Fruit fly (Drosophila melanogaster) whole organism, embryonic: ENCODE measurements around the gene Polr1C.

Source experiments
- C15 ChIP-seq: fragments of 200-800 bp; sonication (Bioruptor generic); IDR thresholded peaks from 3 replicates; pipeline ENCODE4 v1.3.6; 2022; ENCODE audit warnings: missing biosample characterization, missing genetic modification characterization
- CG10274 ChIP-seq: fragments of 200-800 bp; sonication (Bioruptor generic); optimal IDR thresholded peaks from 3 replicates; lab custom pipeline; 2017; ENCODE audit warnings: missing biosample characterization, mild to moderate bottlenecking, missing genetic modification characterization
- CG11247 ChIP-seq: fragments of 200-800 bp; sonication (Bioruptor generic); IDR thresholded peaks from 2 replicates; pipeline ENCODE4 v1.3.6; 2022; ENCODE audit warnings: missing biosample characterization, missing genetic modification characterization
- CG12391 ChIP-seq: fragments of 200-800 bp; sonication (Bioruptor generic); optimal IDR thresholded peaks from 3 replicates; lab custom pipeline; 2018; ENCODE audit warnings: missing biosample characterization, mild to moderate bottlenecking, missing genetic modification characterization, moderate library complexity
- CG14441 ChIP-seq: fragments of 200-800 bp; sonication (Bioruptor generic); IDR thresholded peaks from 2 replicates; pipeline ENCODE4 v1.3.6; 2022; ENCODE audit warnings: missing biosample characterization, missing genetic modification characterization
- CG1603 ChIP-seq: fragments of 200-800 bp; sonication (Bioruptor generic); optimal IDR thresholded peaks from 2 replicates; lab custom pipeline; 2019; ENCODE audit warnings: missing biosample characterization, mild to moderate bottlenecking, missing genetic modification characterization, moderate library complexity
- CG17568 ChIP-seq: fragments of 200-800 bp; sonication (Bioruptor generic); optimal IDR thresholded peaks from 2 replicates; lab custom pipeline; 2018; ENCODE audit warnings: missing biosample characterization, mild to moderate bottlenecking, missing genetic modification characterization, moderate library complexity
- CG2129 ChIP-seq: fragments of 200-800 bp; sonication (Bioruptor generic); IDR thresholded peaks from 2 replicates; pipeline ENCODE4 v1.3.6; 2022; ENCODE audit warnings: missing biosample characterization, missing genetic modification characterization; ENCODE audit not compliant: partially characterized antibody
- CG2712 ChIP-seq: fragments of 200-800 bp; optimal IDR thresholded peaks from 3 replicates; lab custom pipeline; 2019; ENCODE audit warnings: missing biosample characterization, mild to moderate bottlenecking, missing genetic modification characterization, moderate library complexity
- CG30020 ChIP-seq: fragments of 200-800 bp; optimal IDR thresholded peaks from 2 replicates; lab custom pipeline; 2019; ENCODE audit warnings: missing biosample characterization, mild to moderate bottlenecking, missing genetic modification characterization, moderate library complexity
- CG32532 ChIP-seq: fragments of 200-800 bp; sonication (Bioruptor generic); IDR thresholded peaks from 2 replicates; pipeline ENCODE4 v1.3.6; 2022; ENCODE audit warnings: missing biosample characterization, missing genetic modification characterization
- CG34224 ChIP-seq: fragments of 200-800 bp; sonication (Bioruptor generic); IDR thresholded peaks from 3 replicates; pipeline ENCODE4 v1.3.6; 2022; ENCODE audit warnings: missing biosample characterization, missing genetic modification characterization; ENCODE audit not compliant: partially characterized antibody
- CG4424 ChIP-seq: fragments of 200-800 bp; sonication (Bioruptor generic); optimal IDR thresholded peaks from 3 replicates; lab custom pipeline; 2016; ENCODE audit warnings: missing biosample characterization, missing genetic modification characterization
- CG4854 ChIP-seq: fragments of 200-800 bp; sonication (Bioruptor generic); optimal IDR thresholded peaks from 2 replicates; lab custom pipeline; 2016; ENCODE audit warnings: missing biosample characterization, missing genetic modification characterization, inconsistent platforms
- CG6765 ChIP-seq: fragments of 200-800 bp; sonication (Bioruptor generic); optimal IDR thresholded peaks from 3 replicates; lab custom pipeline; 2017; ENCODE audit warnings: missing biosample characterization, mild to moderate bottlenecking, missing genetic modification characterization
- CG6791 ChIP-seq: fragments of 200-800 bp; sonication (Bioruptor generic); IDR thresholded peaks from 3 replicates; pipeline ENCODE4 v1.3.6; 2022; ENCODE audit warnings: missing biosample characterization, missing genetic modification characterization; ENCODE audit not compliant: partially characterized antibody
- CG8359 ChIP-seq: fragments of 200-800 bp; sonication (Bioruptor generic); optimal IDR thresholded peaks from 2 replicates; lab custom pipeline; 2017; ENCODE audit warnings: missing biosample characterization, mild to moderate bottlenecking, missing genetic modification characterization, borderline replicate concordance
- CkIIα-i1 ChIP-seq: fragments of 200-800 bp; sonication (Bioruptor generic); IDR thresholded peaks from 2 replicates; pipeline ENCODE4 v1.3.6; 2022; ENCODE audit warnings: missing biosample characterization, missing genetic modification characterization
- Doc2 ChIP-seq: fragments of 200-800 bp; sonication (Bioruptor generic); IDR thresholded peaks from 2 replicates; pipeline ENCODE4 v1.3.6; 2022; ENCODE audit warnings: missing biosample characterization, missing genetic modification characterization
- Elba2 ChIP-seq: fragments of 200-800 bp; sonication (Bioruptor generic); optimal IDR thresholded peaks from 3 replicates; lab custom pipeline; 2016; ENCODE audit warnings: missing biosample characterization, missing genetic modification characterization
- Ets65A ChIP-seq: fragments of 200-800 bp; sonication (Bioruptor generic); peaks from one replicate; lab custom pipeline; 2016; ENCODE audit warnings: missing biosample characterization, missing genetic modification characterization
- Gsc ChIP-seq: fragments of 200-800 bp; sonication (Bioruptor generic); IDR thresholded peaks from 2 replicates; pipeline ENCODE4 v1.3.6; 2022; ENCODE audit warnings: missing biosample characterization, missing genetic modification characterization
- HHEX ChIP-seq: fragments of 200-800 bp; sonication (Bioruptor generic); optimal IDR thresholded peaks from 3 replicates; lab custom pipeline; 2017; ENCODE audit warnings: missing biosample characterization, mild to moderate bottlenecking, missing genetic modification characterization, missing genetic modification reagents
- Poxn ChIP-seq: fragments of 200-800 bp; sonication (Bioruptor generic); IDR thresholded peaks from 2 replicates; pipeline ENCODE4 v1.3.6; 2022; ENCODE audit warnings: missing biosample characterization, missing genetic modification characterization
- Six4 ChIP-seq: fragments of 200-800 bp; sonication (Bioruptor generic); optimal IDR thresholded peaks from 2 replicates; lab custom pipeline; 2016; ENCODE audit warnings: missing biosample characterization, missing genetic modification characterization
- TFAM ChIP-seq: fragments of 200-800 bp; sonication (Bioruptor generic); optimal IDR thresholded peaks from 2 replicates; lab custom pipeline; 2017; ENCODE audit warnings: missing biosample characterization, missing genetic modification characterization, inconsistent platforms
- ab ChIP-seq: fragments of 200-800 bp; sonication (Bioruptor generic); optimal IDR thresholded peaks from 2 replicates; lab custom pipeline; 2016; ENCODE audit warnings: missing biosample characterization, missing genetic modification characterization
- amos ChIP-seq: fragments of 200-800 bp; sonication (Bioruptor generic); IDR thresholded peaks from 2 replicates; pipeline ENCODE4 v1.3.6; 2022; ENCODE audit warnings: missing biosample characterization, missing genetic modification characterization; ENCODE audit not compliant: partially characterized antibody
- ap ChIP-seq: fragments of 200-800 bp; sonication (Bioruptor generic); IDR thresholded peaks from 2 replicates; pipeline ENCODE4 v1.3.6; 2022; ENCODE audit warnings: missing biosample characterization, missing genetic modification characterization
- btn ChIP-seq: fragments of 200-800 bp; sonication (Bioruptor generic); optimal IDR thresholded peaks from 2 replicates; lab custom pipeline; 2016; ENCODE audit warnings: missing biosample characterization, missing genetic modification characterization
- cato ChIP-seq: fragments of 200-800 bp; sonication (Bioruptor generic); optimal IDR thresholded peaks from 2 replicates; lab custom pipeline; 2016; ENCODE audit warnings: missing biosample characterization, missing genetic modification characterization, borderline replicate concordance
- croc ChIP-seq: fragments of 200-800 bp; sonication (Bioruptor generic); conservative IDR thresholded peaks from 3 replicates; pipeline ENCODE4 v1.3.6; 2022; ENCODE audit warnings: missing biosample characterization, missing genetic modification characterization
- esg ChIP-seq: fragments of 200-800 bp; sonication (Bioruptor generic); conservative IDR thresholded peaks from 2 replicates; pipeline ENCODE4 v1.3.6; 2022; ENCODE audit warnings: missing biosample characterization, missing genetic modification characterization
- fd102C ChIP-seq: fragments of 200-800 bp; sonication (Bioruptor generic); optimal IDR thresholded peaks from 2 replicates; lab custom pipeline; 2018; ENCODE audit warnings: missing biosample characterization, mild to moderate bottlenecking, missing genetic modification characterization, moderate library complexity
- lbe ChIP-seq: fragments of 200-800 bp; sonication (Bioruptor generic); optimal IDR thresholded peaks from 2 replicates; lab custom pipeline; 2016; ENCODE audit warnings: missing biosample characterization, mild to moderate bottlenecking, missing genetic modification characterization
- nerfin-1 ChIP-seq: fragments of 200-800 bp; sonication (Bioruptor generic); optimal IDR thresholded peaks from 3 replicates; lab custom pipeline; 2019; ENCODE audit warnings: missing biosample characterization, mild to moderate bottlenecking, missing genetic modification characterization, moderate library complexity
- nmo ChIP-seq: fragments of 200-800 bp; sonication (Bioruptor generic); optimal IDR thresholded peaks from 2 replicates; lab custom pipeline; 2018; ENCODE audit warnings: missing biosample characterization, mild to moderate bottlenecking, missing genetic modification characterization, moderate library complexity
- org-1 ChIP-seq: fragments of 200-800 bp; sonication (Bioruptor generic); optimal IDR thresholded peaks from 2 replicates; lab custom pipeline; 2017; ENCODE audit warnings: missing biosample characterization, missing genetic modification characterization
- otp ChIP-seq: fragments of 200-800 bp; sonication (Bioruptor generic); IDR thresholded peaks from 3 replicates; pipeline ENCODE4, ENCODE4 v1.3.6; 2022; ENCODE audit warnings: missing biosample characterization, missing genetic modification characterization
- pan ChIP-seq, 4 experiments: fragments of >200 bp in 3 of 4; fragments of 200-800 bp in 1 of 4; sonication (Bioruptor generic) in 1 of 4; optimal IDR thresholded peaks in 3 of 4; IDR thresholded peaks in 1 of 4; 2 replicates each; pipeline versions ENCODE4 v1.3.6 to Lab custom; 2017 to 2022; ENCODE audit warnings: missing biosample characterization in 2 of 4, missing genetic modification characterization in 2 of 4, mixed read lengths in 1 of 4
- prd ChIP-seq, 3 experiments: fragments of >200 bp in 2 of 3; fragments of 200-800 bp in 1 of 3; sonication (Bioruptor generic) in 1 of 3; optimal IDR thresholded peaks in 2 of 3; IDR thresholded peaks in 1 of 3; 2 replicates in 2 of 3; 3 replicates in 1 of 3; pipeline versions ENCODE4 v1.3.6 to Lab custom; 2017 to 2022; ENCODE audit warnings: missing biosample characterization in 1 of 3, missing genetic modification characterization in 1 of 3
- repo ChIP-seq: fragments of 200-800 bp; sonication (Bioruptor generic); optimal IDR thresholded peaks from 2 replicates; lab custom pipeline; 2016; ENCODE audit warnings: missing biosample characterization, missing genetic modification characterization
- sc ChIP-seq, 3 experiments: fragments of >200 bp in 2 of 3; fragments of 200-800 bp in 1 of 3; sonication (Bioruptor generic) in 1 of 3; optimal IDR thresholded peaks; 2 replicates in 2 of 3; 3 replicates in 1 of 3; lab custom pipeline; 2017; ENCODE audit warnings: mild to moderate bottlenecking in 1 of 3, missing biosample characterization in 1 of 3, missing genetic modification characterization in 1 of 3, missing genetic modification reagents in 1 of 3
- seq ChIP-seq: fragments of 200-800 bp; sonication (Bioruptor generic); IDR thresholded peaks from 2 replicates; pipeline ENCODE4 v1.3.6; 2022; ENCODE audit warnings: missing biosample characterization, missing genetic modification characterization
- usp ChIP-seq: fragments of >200 bp; optimal IDR thresholded peaks from 2 replicates; lab custom pipeline; 2017; ENCODE audit warnings: missing biosample characterization, missing genetic modification characterization
- wek ChIP-seq: fragments of 200-800 bp; sonication (Bioruptor generic); optimal IDR thresholded peaks from 3 replicates; lab custom pipeline; 2018; ENCODE audit warnings: missing biosample characterization, mild to moderate bottlenecking, missing genetic modification characterization, moderate library complexity

Polr1C gene

dm6 chr2L:4997401-4998259 is 28.8 kb downstream of the Polr1C start (continued):
- TF ChIP-seq TFAM (GFP tag; lab: Kevin White, UChicago) (peak; percentile 94), CG4424 (GFP tag; lab: Kevin White, UChicago) (peak; percentile 99), usp (GFP tag; lab: Kevin White, UChicago) (no peak), CG2129 (GFP tag; lab: Robert Waterston, UW) (no peak), CG12391 (tag; lab: Kevin White, UChicago) (peak; percentile 99), CG17568 (GFP tag; lab: Kevin White, UChicago) (peak; percentile 97), Gsc (no peak; the same call in 1 of the 2 replicates), repo (GFP tag; lab: Kevin White, UChicago) (peak; percentile 99), CG14441 (GFP tag; lab: Robert Waterston, UW) (peak; percentile 99), Six4 (GFP tag; lab: Kevin White, UChicago) (peak; percentile 99), prd (optimal IDR thresholded peaks at IDR 0.05; lab: Kevin White, UChicago) (no peak), prd (GFP tag; IDR thresholded peaks at IDR 0.05; lab: Robert Waterston, UW) (peak; percentile 99), org-1 (GFP tag; lab: Kevin White, UChicago) (peak; percentile 98), CG6791 (peak; percentile 60; the same call in 1 of the 3 replicates), nmo (GFP tag; lab: Kevin White, UChicago) (peak; percentile 99), CG2712 (tag; lab: Kevin White, UChicago) (peak; percentile 99), CG1603 (tag; lab: Kevin White, UChicago) (peak; percentile 99), Ets65A (GFP tag; lab: Kevin White, UChicago) (peak; percentile 100), CkIIα-i1 (peak; percentile 96), ap (GFP tag; lab: Robert Waterston, UW) (peak; percentile 99), CG30020 (tag; lab: Kevin White, UChicago) (peak; percentile 88), lbe (GFP tag; lab: Kevin White, UChicago) (peak; percentile 98), amos (no peak), Poxn (peak; percentile 96), CG34224 (GFP tag; lab: Robert Waterston, UW) (no peak), seq (GFP tag; lab: Robert Waterston, UW) (peak; percentile 99), CG8359 (GFP tag; lab: Kevin White, UChicago) (peak; percentile 95), cato (peak; percentile 99), CG32532 (GFP tag; lab: Robert Waterston, UW) (peak; percentile 99), otp (peak; percentile 99), btn (peak; percentile 99), croc (peak; percentile 99), C15 (GFP tag; lab: Robert Waterston, UW) (peak; percentile 97), CG4854 (GFP tag; lab: Kevin White, UChicago) (peak; percentile 98), fd102C (peak; percentile 78), sc (optimal IDR thresholded peaks at IDR 0.05; lab: Kevin White, UChicago) (no peak), sc (GFP tag; optimal IDR thresholded peaks at IDR 0.05; lab: Kevin White, UChicago) (peak; percentile 99), CG11247 (peak; percentile 99), esg (GFP tag; lab: Robert Waterston, UW) (peak; percentile 99), wek (peak; percentile 96), Doc2 (GFP tag; lab: Robert Waterston, UW) (peak; percentile 98), nerfin-1 (tag; lab: Kevin White, UChicago) (peak; percentile 97), HHEX (GFP tag; lab: Kevin White, UChicago) (peak; percentile 99), Elba2 (GFP tag; lab: Kevin White, UChicago) (peak; percentile 78), CG6765 (GFP tag; lab: Kevin White, UChicago) (peak; percentile 97), pan (optimal IDR thresholded peaks at IDR 0.05; lab: Kevin White, UChicago) (no peak), pan (GFP tag; optimal IDR thresholded peaks at IDR 0.05 in 1 of 2, IDR thresholded peaks at IDR 0.05 in 1 of 2) (peak in 1 of 2 experiments; percentile 99), ab (peak; percentile 97), CG10274 (peak; percentile 94)
